Worm (Caenorhabditis elegans) whole organism, L2 larva: ENCODE data around the gene kin-5.

Source experiments
- C34F6.9 ChIP-seq: fragments of 150-350 bp; optimal IDR thresholded peaks from 2 replicates; lab custom pipeline; 2014; ENCODE audit warnings: missing biosample characterization, missing genetic modification characterization
- F13H6.1 ChIP-seq: sonication (generic microtip); optimal IDR thresholded peaks from 2 replicates; lab custom pipeline; 2016; ENCODE audit warnings: missing genetic modification characterization, missing compliant biosample characterization
- R02D3.7 ChIP-seq: fragments of 150-350 bp; optimal IDR thresholded peaks from 2 replicates; lab custom pipeline; 2014; ENCODE audit warnings: missing biosample characterization, missing genetic modification characterization
- Y55F3AM.14 ChIP-seq: fragments of 200-800 bp; sonication (Bioruptor generic); optimal IDR thresholded peaks from 2 replicates; lab custom pipeline; 2018; ENCODE audit warnings: mild to moderate bottlenecking, missing genetic modification characterization, missing compliant biosample characterization
- ZK546.5 ChIP-seq: sonication (generic microtip); optimal IDR thresholded peaks from 2 replicates; lab custom pipeline; 2017; ENCODE audit warnings: missing biosample characterization, missing genetic modification characterization
- ama-1 ChIP-seq: fragments of 150-350 bp; optimal IDR thresholded peaks from 2 replicates; lab custom pipeline; 2018; ENCODE audit warnings: inconsistent platforms
- blmp-1 ChIP-seq: sonication (generic microtip); optimal IDR thresholded peaks from 2 replicates; lab custom pipeline; 2017; ENCODE audit warnings: missing genetic modification characterization, mild to moderate bottlenecking, missing compliant biosample characterization, antibody characterized with exemption, moderate library complexity; ENCODE audit not compliant: insufficient read depth
- ceh-16 ChIP-seq: fragments of 150-350 bp; optimal IDR thresholded peaks from 2 replicates; lab custom pipeline; 2014; ENCODE audit warnings: missing biosample characterization, missing genetic modification characterization
- ceh-82 ChIP-seq: fragments of 150-350 bp; optimal IDR thresholded peaks from 2 replicates; lab custom pipeline; 2014; ENCODE audit warnings: missing biosample characterization, missing genetic modification characterization
- crh-2 ChIP-seq: sonication (generic microtip); optimal IDR thresholded peaks from 2 replicates; lab custom pipeline; 2017; ENCODE audit warnings: missing biosample characterization, missing genetic modification characterization
- elt-1 ChIP-seq: fragments of 150-350 bp; optimal IDR thresholded peaks from 2 replicates; lab custom pipeline; 2014; ENCODE audit warnings: missing biosample characterization, missing genetic modification characterization
- elt-3 ChIP-seq: sonication (generic microtip); optimal IDR thresholded peaks from 2 replicates; lab custom pipeline; 2017; ENCODE audit warnings: missing biosample characterization, missing genetic modification characterization
- fos-1 ChIP-seq: fragments of 150-350 bp; optimal IDR thresholded peaks from 2 replicates; lab custom pipeline; 2014; ENCODE audit warnings: missing biosample characterization, missing genetic modification characterization
- gmeb-1 ChIP-seq: fragments of 150-350 bp; optimal IDR thresholded peaks from 2 replicates; lab custom pipeline; 2014; ENCODE audit warnings: missing biosample characterization, missing genetic modification characterization
- lin-13 ChIP-seq: fragments of 150-350 bp; optimal IDR thresholded peaks from 2 replicates; lab custom pipeline; 2014; ENCODE audit warnings: missing biosample characterization, missing genetic modification reagents, missing genetic modification characterization
- lsy-2 ChIP-seq, 2 experiments: fragments of 150-350 bp in 1 of 2; sonication (generic microtip) in 1 of 2; optimal IDR thresholded peaks; 2 replicates each; lab custom pipeline; 2014 to 2017; ENCODE audit warnings: missing biosample characterization in 2 of 2, missing genetic modification characterization in 2 of 2
- mab-5 ChIP-seq: fragments of 150-350 bp; optimal IDR thresholded peaks from 2 replicates; lab custom pipeline; 2014; ENCODE audit warnings: missing biosample characterization, missing genetic modification characterization
- mbf-1 ChIP-seq: sonication (generic microtip); optimal IDR thresholded peaks from 2 replicates; lab custom pipeline; 2017; ENCODE audit warnings: missing biosample characterization, missing genetic modification characterization
- nhr-10 ChIP-seq: sonication (generic microtip); optimal IDR thresholded peaks from 2 replicates; lab custom pipeline; 2017; ENCODE audit warnings: missing biosample characterization, missing genetic modification characterization
- nhr-11 ChIP-seq: fragments of 150-350 bp; optimal IDR thresholded peaks from 2 replicates; lab custom pipeline; 2014; ENCODE audit warnings: missing biosample characterization, missing genetic modification characterization
- nhr-12 ChIP-seq: fragments of 150-350 bp; optimal IDR thresholded peaks from 2 replicates; lab custom pipeline; 2014; ENCODE audit warnings: missing biosample characterization, missing genetic modification characterization
- nhr-129 ChIP-seq: fragments of 150-350 bp; optimal IDR thresholded peaks from 2 replicates; lab custom pipeline; 2014; ENCODE audit warnings: missing biosample characterization, missing genetic modification characterization
- nhr-21 ChIP-seq: fragments of 150-350 bp; optimal IDR thresholded peaks from 2 replicates; lab custom pipeline; 2014; ENCODE audit warnings: missing biosample characterization, missing genetic modification characterization
- nhr-23 ChIP-seq: fragments of 150-350 bp; optimal IDR thresholded peaks from 2 replicates; lab custom pipeline; 2014; ENCODE audit warnings: missing biosample characterization, missing genetic modification reagents, missing genetic modification characterization
- nhr-25 ChIP-seq: fragments of 150-350 bp; sonication (generic microtip); optimal IDR thresholded peaks from 3 replicates; lab custom pipeline; 2014; ENCODE audit warnings: missing biosample characterization, missing genetic modification characterization
- nhr-6 ChIP-seq: fragments of 150-350 bp; optimal IDR thresholded peaks from 2 replicates; lab custom pipeline; 2014; ENCODE audit warnings: missing biosample characterization, missing genetic modification characterization
- nhr-77 ChIP-seq: fragments of 150-350 bp; optimal IDR thresholded peaks from 2 replicates; lab custom pipeline; 2014; ENCODE audit warnings: missing biosample characterization, missing genetic modification characterization
- peb-1 ChIP-seq: fragments of 150-350 bp; optimal IDR thresholded peaks from 2 replicates; lab custom pipeline; 2014; ENCODE audit warnings: missing biosample characterization, missing genetic modification characterization
- sem-4 ChIP-seq: fragments of 150-350 bp; optimal IDR thresholded peaks from 2 replicates; lab custom pipeline; 2014; ENCODE audit warnings: missing biosample characterization, missing genetic modification reagents, missing genetic modification characterization
- sma-3 ChIP-seq: sonication (generic microtip); optimal IDR thresholded peaks from 2 replicates; lab custom pipeline; 2016; ENCODE audit warnings: missing genetic modification reagents, missing genetic modification characterization, missing compliant biosample characterization
- sma-9 ChIP-seq, 2 experiments: fragments of 150-350 bp in 1 of 2; sonication (generic microtip) in 1 of 2; optimal IDR thresholded peaks; 2 replicates each; lab custom pipeline; 2014 to 2016; ENCODE audit warnings: missing genetic modification characterization in 2 of 2, mild to moderate bottlenecking in 1 of 2, missing biosample characterization in 1 of 2, missing compliant biosample characterization in 1 of 2, missing genetic modification reagents in 1 of 2, moderate library complexity in 1 of 2
- unc-39 ChIP-seq: fragments of 150-350 bp; optimal IDR thresholded peaks from 2 replicates; lab custom pipeline; 2014; ENCODE audit warnings: missing biosample characterization, missing genetic modification characterization
- unc-55 ChIP-seq: fragments of 150-350 bp; sonication (generic microtip); optimal IDR thresholded peaks from 3 replicates; lab custom pipeline; 2014; ENCODE audit warnings: missing biosample characterization, missing genetic modification reagents, missing genetic modification characterization
- zag-1 ChIP-seq: fragments of 150-350 bp; optimal IDR thresholded peaks from 2 replicates; lab custom pipeline; 2014; ENCODE audit warnings: missing biosample characterization, missing genetic modification characterization
- ztf-1 ChIP-seq: fragments of 200-800 bp; sonication (Bioruptor generic); conservative IDR thresholded peaks from 2 replicates; pipeline ENCODE4 v1.3.6; 2022; ENCODE audit warnings: missing genetic modification characterization, missing compliant biosample characterization
- ztf-11 ChIP-seq: sonication (generic microtip); optimal IDR thresholded peaks from 2 replicates; lab custom pipeline; 2017; ENCODE audit warnings: missing biosample characterization, missing genetic modification characterization
- ztf-4 ChIP-seq: fragments of 150-350 bp; optimal IDR thresholded peaks from 2 replicates; lab custom pipeline; 2014; ENCODE audit warnings: missing biosample characterization, missing genetic modification characterization

kin-5 gene

ce11 chrIV:9948035-9948434, 20.9 kb downstream of the kin-5 start:
- TF ChIP-seq sma-9 (GFP tag; optimal IDR thresholded peaks at IDR 0.05; lab: Kevin White, UChicago) (peak; percentile 45), sma-9 (tag; optimal IDR thresholded peaks at IDR 0.05; lab: Kevin White, UChicago) (no peak), nhr-129 (tag; lab: Kevin White, UChicago) (peak; percentile 55), F13H6.1 (tag; lab: Kevin White, UChicago) (peak; percentile 28), ztf-11 (tag; lab: Kevin White, UChicago) (no peak)

- TF ChIP-seq nhr-23 (tag; lab: Kevin White, UChicago) (no peak), nhr-129 (tag; lab: Kevin White, UChicago) (peak; percentile 15)
These were observed 24.7 kb downstream of the kin-5 start for ce11 chrIV:9944279-9944678.

ce11 chrIV:9943214-9943613, 25.8 kb downstream of the kin-5 start:
- TF ChIP-seq nhr-21 (tag; lab: Kevin White, UChicago) (no peak), elt-1 (tag; lab: Kevin White, UChicago) (no peak), R02D3.7 (no peak), sma-3 (GFP tag; lab: Kevin White, UChicago) (no peak), unc-55 (GFP tag; lab: Kevin White, UChicago) (no peak), blmp-1 (tag; lab: Kevin White, UChicago) (no peak)
- TF ChIP-seq, all 48 proteins: peak for 0

ce11 chrIV:9933580-9933979, 35.4 kb downstream of the kin-5 start, which contains the start of gene spe-29:
Gene spe-29, plus strand, starts transcription at chrIV:9933880.
- no peak for TF ChIP-seq fos-1 (tag; lab: Kevin White, UChicago)
- no peak for TF ChIP-seq ztf-11 (tag; lab: Kevin White, UChicago)
- no peak for TF ChIP-seq nhr-11
- TF ChIP-seq nhr-77 (tag; lab: Kevin White, UChicago): no peak
- TF ChIP-seq ceh-82 (tag; lab: Kevin White, UChicago): no peak
- TF ChIP-seq sma-3 (GFP tag; lab: Kevin White, UChicago): no peak
- no peak for TF ChIP-seq nhr-10
- TF ChIP-seq C34F6.9 (tag; lab: Kevin White, UChicago): no peak
- no peak for TF ChIP-seq elt-3 (tag; lab: Kevin White, UChicago)
- TF ChIP-seq unc-39 (tag; lab: Kevin White, UChicago): no peak
- no peak for TF ChIP-seq nhr-25 (tag; lab: Kevin White, UChicago)
- no peak for TF ChIP-seq sma-9 (GFP tag; optimal IDR thresholded peaks at IDR 0.05; lab: Kevin White, UChicago)
- no peak for TF ChIP-seq sma-9 (tag; optimal IDR thresholded peaks at IDR 0.05; lab: Kevin White, UChicago)
- no peak for TF ChIP-seq nhr-12
- TF ChIP-seq elt-1 (tag; lab: Kevin White, UChicago): no peak
- TF ChIP-seq, all 48 proteins: peak for 0

ce11 chrIV:9932055-9932454, 36.9 kb downstream of the kin-5 start, which contains the start of the genes trmt-10A and F25H8.2:
Gene trmt-10A, minus strand, starts transcription at chrIV:9932213.
Gene F25H8.2, plus strand, starts transcription at chrIV:9932235.
- TF ChIP-seq nhr-23 (tag; lab: Kevin White, UChicago): no peak
- TF ChIP-seq elt-3 (tag; lab: Kevin White, UChicago): no peak
- TF ChIP-seq unc-55 (GFP tag; lab: Kevin White, UChicago): peak; percentile 89
- TF ChIP-seq mbf-1 (tag; lab: Kevin White, UChicago): no peak
- TF ChIP-seq C34F6.9 (tag; lab: Kevin White, UChicago): peak; percentile 93
- TF ChIP-seq F13H6.1 (tag; lab: Kevin White, UChicago): no peak
- no peak for TF ChIP-seq ama-1 (lab: Kevin White, UChicago)
- peak; percentile 15 for TF ChIP-seq lin-13 (GFP tag; lab: Kevin White, UChicago)
- no peak for TF ChIP-seq nhr-6
- no peak for TF ChIP-seq ceh-16 (tag; lab: Kevin White, UChicago)
- peak; percentile 22 for TF ChIP-seq sem-4 (tag; lab: Kevin White, UChicago)
- peak; percentile 26 for TF ChIP-seq crh-2 (tag; lab: Kevin White, UChicago)
- TF ChIP-seq nhr-10: no peak
- TF ChIP-seq ztf-11 (tag; lab: Kevin White, UChicago): no peak
- no peak for TF ChIP-seq fos-1 (tag; lab: Kevin White, UChicago)
- TF ChIP-seq ceh-82 (tag; lab: Kevin White, UChicago): no peak
- TF ChIP-seq ztf-4 (tag; lab: Kevin White, UChicago): no peak
- TF ChIP-seq blmp-1 (tag; lab: Kevin White, UChicago): no peak
- no peak for TF ChIP-seq nhr-25 (tag; lab: Kevin White, UChicago)
- no peak for TF ChIP-seq peb-1
- TF ChIP-seq nhr-21 (tag; lab: Kevin White, UChicago): no peak
- no peak for TF ChIP-seq Y55F3AM.14
- no peak for TF ChIP-seq sma-9 (GFP tag; optimal IDR thresholded peaks at IDR 0.05; lab: Kevin White, UChicago)
- TF ChIP-seq sma-9 (tag; optimal IDR thresholded peaks at IDR 0.05; lab: Kevin White, UChicago): no peak
- TF ChIP-seq mab-5 (tag; lab: Kevin White, UChicago): no peak
- peak; percentile 42 for TF ChIP-seq nhr-129 (tag; lab: Kevin White, UChicago)
- peak; percentile 8 for TF ChIP-seq zag-1 (tag; lab: Kevin White, UChicago)
- TF ChIP-seq ztf-1 (GFP tag; lab: Robert Waterston, UW): no peak
- TF ChIP-seq gmeb-1 (tag; lab: Kevin White, UChicago): peak; percentile 33
- TF ChIP-seq lsy-2 (tag; optimal IDR thresholded peaks at IDR 0.05; lab: Kevin White, UChicago): peak in 1 of 2 experiments; percentile 74
- no peak for TF ChIP-seq ZK546.5 (tag; lab: Kevin White, UChicago)
